Fruit fly (Drosophila melanogaster) whole organism, adult: ENCODE results near the gene Lsm12a.

Source experiments
- CG11617 ChIP-seq: fragments of 200-800 bp; sonication (Bioruptor generic); optimal IDR thresholded peaks from 2 replicates; lab custom pipeline; 2017; ENCODE audit warnings: mild to moderate bottlenecking, missing biosample characterization, missing genetic modification reagents, missing genetic modification characterization
- CG12768 ChIP-seq: fragments of 200-800 bp; sonication (Bioruptor generic); optimal IDR thresholded peaks from 2 replicates; lab custom pipeline; 2017; ENCODE audit warnings: missing biosample characterization, missing genetic modification characterization, mild to moderate bottlenecking, moderate library complexity, missing genetic modification reagents
- CG14711 ChIP-seq: fragments of 200-800 bp; sonication (Bioruptor generic); optimal IDR thresholded peaks from 2 replicates; lab custom pipeline; 2018; ENCODE audit warnings: missing biosample characterization, mild to moderate bottlenecking, missing genetic modification characterization, moderate library complexity
- CG1620 ChIP-seq: fragments of 200-800 bp; sonication (Bioruptor generic); optimal IDR thresholded peaks from 2 replicates; lab custom pipeline; 2016; ENCODE audit warnings: missing biosample characterization, missing genetic modification characterization
- CG33017 ChIP-seq: fragments of 200-800 bp; sonication (Bioruptor generic); optimal IDR thresholded peaks from 2 replicates; lab custom pipeline; 2018; ENCODE audit warnings: missing biosample characterization, mild to moderate bottlenecking, missing genetic modification characterization, moderate library complexity
- CG5204 ChIP-seq: fragments of 200-800 bp; sonication (Bioruptor generic); optimal IDR thresholded peaks from 2 replicates; lab custom pipeline; 2016; ENCODE audit warnings: missing biosample characterization, missing genetic modification characterization
- CG7045 ChIP-seq: fragments of 200-800 bp; sonication (Bioruptor generic); optimal IDR thresholded peaks from 2 replicates; lab custom pipeline; 2017; ENCODE audit warnings: missing biosample characterization, mild to moderate bottlenecking, missing genetic modification characterization
- CG7101 ChIP-seq: fragments of 200-800 bp; sonication (Bioruptor generic); optimal IDR thresholded peaks from 2 replicates; lab custom pipeline; 2018; ENCODE audit warnings: missing biosample characterization, mild to moderate bottlenecking, missing genetic modification characterization, moderate library complexity
- Clk ChIP-seq: fragments of 200-800 bp; sonication (Bioruptor generic); optimal IDR thresholded peaks from 2 replicates; lab custom pipeline; 2017; ENCODE audit warnings: missing biosample characterization, missing genetic modification characterization
- Crg-1 ChIP-seq: fragments of 200-800 bp; sonication (Bioruptor generic); optimal IDR thresholded peaks from 2 replicates; lab custom pipeline; 2016; ENCODE audit warnings: missing biosample characterization, missing genetic modification characterization
- Hr96 ChIP-seq: fragments of 200-800 bp; sonication (Bioruptor generic); optimal IDR thresholded peaks from 2 replicates; lab custom pipeline; 2016; ENCODE audit warnings: missing biosample characterization, missing genetic modification characterization
- Mnt ChIP-seq: fragments of 200-800 bp; sonication (Bioruptor generic); optimal IDR thresholded peaks from 2 replicates; lab custom pipeline; 2016; ENCODE audit warnings: missing biosample characterization, mild to moderate bottlenecking, missing genetic modification characterization
- bab1 ChIP-seq: fragments of 200-800 bp; sonication (Bioruptor generic); optimal IDR thresholded peaks from 3 replicates; lab custom pipeline; 2019; ENCODE audit warnings: missing biosample characterization, mild to moderate bottlenecking, missing genetic modification characterization, moderate library complexity
- cic ChIP-seq: fragments of 200-800 bp; sonication (Bioruptor generic); optimal IDR thresholded peaks from 2 replicates; lab custom pipeline; 2017; ENCODE audit warnings: missing biosample characterization, mild to moderate bottlenecking, missing genetic modification characterization, moderate library complexity
- cnc ChIP-seq, 2 experiments: fragments of >200 bp; optimal IDR thresholded peaks; 2 replicates each; lab custom pipeline; 2017
- kay ChIP-seq: fragments of 200-800 bp; sonication (Bioruptor generic); peaks from one replicate; lab custom pipeline; 2016; ENCODE audit warnings: missing biosample characterization, missing genetic modification characterization, borderline replicate concordance
- ovo ChIP-seq: fragments of 200-800 bp; sonication (Bioruptor generic); optimal IDR thresholded peaks from 2 replicates; lab custom pipeline; 2016; ENCODE audit warnings: missing biosample characterization, missing genetic modification characterization
- pad ChIP-seq: fragments of 200-800 bp; sonication (Bioruptor generic); optimal IDR thresholded peaks from 3 replicates; lab custom pipeline; 2017; ENCODE audit warnings: missing biosample characterization, missing genetic modification characterization, mild to moderate bottlenecking, moderate library complexity, missing genetic modification reagents
- tj ChIP-seq: fragments of 200-800 bp; sonication (Bioruptor generic); optimal IDR thresholded peaks from 3 replicates; lab custom pipeline; 2017; ENCODE audit warnings: missing biosample characterization, mild to moderate bottlenecking, missing genetic modification characterization, moderate library complexity
- toe ChIP-seq: fragments of 200-800 bp; sonication (Bioruptor generic); optimal IDR thresholded peaks from 2 replicates; lab custom pipeline; 2016; ENCODE audit warnings: missing biosample characterization, missing genetic modification characterization

The Lsm12a gene

DNA sequence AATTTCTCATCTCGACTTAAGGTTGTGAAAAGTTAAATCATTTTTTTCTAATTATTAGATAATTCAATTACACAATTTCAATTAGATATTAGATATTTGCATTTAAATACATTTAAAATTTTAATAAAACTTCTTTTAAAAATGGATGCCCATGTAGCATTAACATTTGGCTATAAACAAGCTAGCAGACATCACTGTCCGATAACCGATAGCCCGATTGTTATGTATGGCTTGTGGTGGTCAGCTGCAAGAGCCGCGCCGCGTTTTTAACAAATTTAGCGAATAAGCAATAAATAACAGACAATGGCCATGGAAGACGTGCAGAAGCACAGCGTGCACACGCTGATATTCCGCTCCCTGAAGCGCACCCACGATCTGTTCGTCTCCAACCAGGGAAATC lies 2.4 kb downstream of the Lsm12a start, which contains the start of gene Tango4:
Gene Tango4 (plus strand): TSS at position 212 of the 400 bp plus-strand sequence.
- TF ChIP-seq CG7101 (tag; lab: Kevin White, UChicago) (no peak), cic (no peak), CG5204 (GFP tag; lab: Kevin White, UChicago) (no peak), CG11617 (no peak), Mnt (GFP tag; lab: Kevin White, UChicago) (no peak), CG7045 (GFP tag; lab: Kevin White, UChicago) (no peak), kay (GFP tag; lab: Kevin White, UChicago) (no peak), bab1 (GFP tag; lab: Kevin White, UChicago) (no peak), ovo (GFP tag; lab: Kevin White, UChicago) (no peak), Crg-1 (no peak), Clk (GFP tag; lab: Kevin White, UChicago) (no peak), CG14711 (tag; lab: Kevin White, UChicago) (no peak), CG33017 (tag; lab: Kevin White, UChicago) (no peak), CG1620 (no peak), CG12768 (GFP tag; lab: Kevin White, UChicago) (no peak), cnc (optimal IDR thresholded peaks at IDR 0.05; lab: Kevin White, UChicago) (no peak), toe (GFP tag; lab: Kevin White, UChicago) (no peak), Hr96 (GFP tag; lab: Kevin White, UChicago) (no peak), pad (GFP tag; lab: Kevin White, UChicago) (no peak), tj (GFP tag; lab: Kevin White, UChicago) (no peak)

dm6 chrX:12021750-12022149 lies 3.3 kb downstream of the Lsm12a start:
- no peak for TF ChIP-seq CG7101 (tag; lab: Kevin White, UChicago)
- no peak for TF ChIP-seq cic
- no peak for TF ChIP-seq CG33017 (tag; lab: Kevin White, UChicago)
- no peak for TF ChIP-seq pad (GFP tag; lab: Kevin White, UChicago)
- TF ChIP-seq Hr96 (GFP tag; lab: Kevin White, UChicago), result no peak
- TF ChIP-seq CG11617, result no peak
- no peak for TF ChIP-seq CG1620
- TF ChIP-seq Mnt (GFP tag; lab: Kevin White, UChicago), result no peak
- no peak for TF ChIP-seq CG5204 (GFP tag; lab: Kevin White, UChicago)
- no peak for TF ChIP-seq bab1 (GFP tag; lab: Kevin White, UChicago)
- no peak for TF ChIP-seq kay (GFP tag; lab: Kevin White, UChicago)
- no peak for TF ChIP-seq cnc (optimal IDR thresholded peaks at IDR 0.05; lab: Kevin White, UChicago)
- TF ChIP-seq CG14711 (tag; lab: Kevin White, UChicago), result no peak
- TF ChIP-seq Clk (GFP tag; lab: Kevin White, UChicago), result no peak
- no peak for TF ChIP-seq Crg-1

dm6 chrX:12028825-12029514 lies 10.5 kb downstream of the Lsm12a start, which contains the start of gene Usp7:
Usp7 (minus strand) TSS chrX:12029032.
- TF ChIP-seq bab1 (GFP tag; lab: Kevin White, UChicago) (peak; percentile 38), CG33017 (tag; lab: Kevin White, UChicago) (no peak), Mnt (GFP tag; lab: Kevin White, UChicago) (peak; percentile 74)

dm6 chrX:12031400-12031799 lies 13.0 kb downstream of the Lsm12a start, which contains the start of gene Cyp311a1:
Cyp311a1 (minus strand) TSS chrX:12031465.
- TF ChIP-seq CG14711 (tag; lab: Kevin White, UChicago), result peak; percentile 48
- TF ChIP-seq CG12768 (GFP tag; lab: Kevin White, UChicago), result no peak
- TF ChIP-seq CG7101 (tag; lab: Kevin White, UChicago), result peak; percentile 56
- no peak for TF ChIP-seq ovo (GFP tag; lab: Kevin White, UChicago)
- TF ChIP-seq CG33017 (tag; lab: Kevin White, UChicago), result peak; percentile 60

DNA sequence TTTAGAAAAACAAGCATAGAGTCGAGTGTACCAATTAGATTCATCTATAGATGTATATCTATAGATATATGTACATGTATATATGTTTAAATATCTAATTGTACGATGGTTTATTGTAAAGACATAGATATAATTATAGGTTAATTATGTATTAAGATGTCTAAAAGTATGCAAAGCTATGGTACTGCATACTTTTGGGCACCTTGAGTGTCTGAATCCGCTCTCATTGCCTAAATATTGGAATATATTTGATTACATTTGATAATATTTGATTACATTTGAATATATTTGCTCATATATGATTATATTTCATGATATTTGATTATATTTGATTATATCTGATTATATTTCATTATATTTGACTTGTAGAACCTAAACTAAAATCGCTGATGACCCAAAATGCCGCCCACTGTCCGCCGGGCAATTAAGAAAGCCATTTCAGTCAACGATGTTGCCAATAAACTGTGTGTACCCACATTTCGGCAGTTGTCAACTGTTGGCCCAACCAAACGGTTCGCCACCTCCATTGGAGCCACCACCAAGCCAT lies 13.8 kb downstream of the Lsm12a start, which contains the start of gene Cyp318a1:
Gene Cyp318a1 (plus strand): TSS at position 497 of the 547 bp plus-strand sequence.
- TF ChIP-seq Clk (GFP tag; lab: Kevin White, UChicago) (no peak), Hr96 (GFP tag; lab: Kevin White, UChicago) (no peak), CG7101 (tag; lab: Kevin White, UChicago) (no peak), ovo (GFP tag; lab: Kevin White, UChicago) (no peak), Mnt (GFP tag; lab: Kevin White, UChicago) (no peak), CG5204 (GFP tag; lab: Kevin White, UChicago) (no peak), CG33017 (tag; lab: Kevin White, UChicago) (no peak), kay (GFP tag; lab: Kevin White, UChicago) (no peak), CG11617 (no peak)

DNA sequence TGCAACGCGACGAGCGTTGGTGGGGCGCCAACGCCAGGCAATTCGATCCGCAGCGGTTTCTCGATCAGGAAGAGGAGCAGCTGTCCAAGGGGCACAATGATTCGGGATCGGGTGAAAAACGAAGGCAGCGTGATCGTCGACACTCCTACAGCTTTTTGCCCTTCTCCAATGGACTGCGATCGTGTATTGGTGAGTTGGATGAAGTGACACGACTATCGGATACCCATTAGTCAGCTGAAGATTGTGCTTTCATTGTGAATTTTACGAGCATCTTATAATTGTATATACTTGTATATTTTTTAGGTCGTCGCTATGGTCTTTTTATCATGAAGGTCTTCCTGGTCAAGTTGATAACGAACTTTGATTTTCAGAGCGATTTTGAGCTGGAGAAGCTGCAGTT lies 16.3 kb downstream of the Lsm12a start:
- TF ChIP-seq toe (GFP tag; lab: Kevin White, UChicago), result no peak
- no peak for TF ChIP-seq CG12768 (GFP tag; lab: Kevin White, UChicago)
- TF ChIP-seq Hr96 (GFP tag; lab: Kevin White, UChicago), result no peak
- TF ChIP-seq Clk (GFP tag; lab: Kevin White, UChicago), result no peak
- TF ChIP-seq CG14711 (tag; lab: Kevin White, UChicago), result no peak
- TF ChIP-seq CG7101 (tag; lab: Kevin White, UChicago), result no peak
- TF ChIP-seq cic, result no peak
- no peak for TF ChIP-seq CG5204 (GFP tag; lab: Kevin White, UChicago)
- TF ChIP-seq cnc (optimal IDR thresholded peaks at IDR 0.05; lab: Kevin White, UChicago), result no peak
- no peak for TF ChIP-seq Mnt (GFP tag; lab: Kevin White, UChicago)
- no peak for TF ChIP-seq Crg-1
- no peak for TF ChIP-seq kay (GFP tag; lab: Kevin White, UChicago)
- no peak for TF ChIP-seq CG33017 (tag; lab: Kevin White, UChicago)
